Worm (Caenorhabditis elegans): ENCODE data around the gene F22F7.4.

ce11 chrV:2118574-2118973 lies 12.7 kb upstream of the F22F7.4 start, which contains the start of gene bgnt-1.2:
- no peak for TF ChIP-seq unc-62 (GFP tag; optimal IDR thresholded peaks at IDR 0.05)
- TF ChIP-seq lsy-2 (tag; optimal IDR thresholded peaks at IDR 0.05) = no peak
- TF ChIP-seq ztf-11 (tag; optimal IDR thresholded peaks at IDR 0.05) = no peak
- TF ChIP-seq unc-39 (tag; optimal IDR thresholded peaks at IDR 0.05) = no peak
- TF ChIP-seq flh-1 (GFP tag; optimal IDR thresholded peaks at IDR 0.05) = no peak

Measured in whole organism, mixed stage, embryonic.